In the genomic region with DNA sequence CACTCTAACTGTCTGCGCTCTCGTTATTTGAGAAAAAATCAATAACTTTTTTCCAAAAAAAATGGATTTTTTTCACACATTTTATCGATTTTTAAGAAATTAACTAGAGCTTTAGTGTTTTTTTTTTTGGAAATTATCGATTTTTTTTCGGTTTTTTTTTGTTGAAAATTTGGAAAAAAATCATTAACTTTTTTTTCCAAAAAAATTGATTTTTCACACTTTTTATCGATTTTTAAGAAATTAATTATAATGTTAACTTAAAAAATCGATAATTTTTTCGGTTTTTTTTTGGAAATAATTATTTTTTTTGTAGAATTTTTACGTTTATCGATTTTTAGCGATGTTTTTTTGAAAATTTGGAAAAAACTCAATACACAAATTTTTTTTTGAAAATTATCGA, we compare ENCODE assay signal across 3 worm cellular contexts.
TF ChIP-seq lines count a peak whose summit lies in the region.

No protein-coding gene starts in this region.

TF ChIP-seq in whole organism, L3 larva, 47 proteins besides CTCF, POLR2A, EP300 and RAD21:
- no peak for TF ChIP-seq tbx-2 (tag; optimal IDR thresholded peaks at IDR 0.05; lab: Kevin White, UChicago)
- TF ChIP-seq nhr-11 (tag; optimal IDR thresholded peaks at IDR 0.05; lab: Kevin White, UChicago), result no peak
- TF ChIP-seq ceh-28 (tag; optimal IDR thresholded peaks at IDR 0.05; lab: Kevin White, UChicago), result peak; percentile 85
TF ChIP-seq in whole organism, L3 larva: peak in this region for 1.

TF ChIP-seq in whole organism, L4 larva, 104 proteins besides CTCF, POLR2A, EP300 and RAD21:
- TF ChIP-seq ZK337.2 (GFP tag; IDR thresholded peaks at IDR 0.05; lab: Robert Waterston, UW) (no peak), ceh-28 (tag; optimal IDR thresholded peaks at IDR 0.05; lab: Kevin White, UChicago) (peak; percentile 76)
TF ChIP-seq in whole organism, L4 larva: peak in this region for 1.

TF ChIP-seq in whole organism, midembryonic, 9 proteins besides CTCF, POLR2A, EP300 and RAD21:
- TF ChIP-seq T22C8.4 (GFP tag; IDR thresholded peaks at IDR 0.05; lab: Robert Waterston, UW), result peak; percentile 59; the same call in 1 of the 2 replicates
- TF ChIP-seq ztf-23 (GFP tag; IDR thresholded peaks at IDR 0.05; lab: Robert Waterston, UW), result no peak
